Fruit fly (Drosophila melanogaster): ENCODE results near the gene CG6793.

DNA sequence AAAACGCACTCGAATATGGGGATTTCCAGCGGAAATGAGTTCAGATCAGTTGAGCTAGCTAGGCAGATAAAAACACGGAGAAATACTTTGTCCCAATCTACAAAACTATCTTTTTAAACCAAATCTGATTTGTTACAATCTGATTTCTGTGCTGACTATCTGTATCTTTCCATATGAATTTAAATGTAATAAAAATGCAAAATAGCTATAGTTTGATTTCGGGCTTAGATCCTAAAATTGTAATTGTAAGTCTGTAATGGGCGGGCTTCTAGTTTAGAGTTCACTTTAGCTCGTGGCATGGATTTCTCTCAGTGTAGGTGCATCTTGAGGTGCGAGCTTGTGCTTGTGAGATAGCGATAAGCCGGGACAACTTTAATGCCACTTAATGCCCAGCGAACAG is 20.0 kb downstream of the CG6793 start:
- TF ChIP-seq CG11617 (GFP tag; optimal IDR thresholded peaks at IDR 0.05) (no peak), CG7045 (GFP tag; optimal IDR thresholded peaks at IDR 0.05) (no peak), CG1620 (GFP tag; optimal IDR thresholded peaks at IDR 0.05) (no peak), Hr96 (GFP tag; optimal IDR thresholded peaks at IDR 0.05) (no peak), CG33017 (tag; optimal IDR thresholded peaks at IDR 0.05) (no peak), CG5204 (GFP tag; optimal IDR thresholded peaks at IDR 0.05) (no peak), kay (GFP tag; ENCODE audit: borderline replicate concordance) (no peak), pad (GFP tag; optimal IDR thresholded peaks at IDR 0.05) (no peak), ovo (GFP tag; optimal IDR thresholded peaks at IDR 0.05) (no peak)
